Worm (Caenorhabditis elegans) whole organism, early embryonic: ENCODE results near the gene eyg-1.

Experiments used
- B0310.2 ChIP-seq: sonication (generic microtip); optimal IDR thresholded peaks from 2 replicates; lab custom pipeline; 2016; ENCODE audit warnings: mild to moderate bottlenecking, missing genetic modification characterization, missing compliant biosample characterization
- F13C5.2 ChIP-seq: sonication (generic microtip); optimal IDR thresholded peaks from 2 replicates; lab custom pipeline; 2017; ENCODE audit warnings: mild to moderate bottlenecking, missing genetic modification characterization, inconsistent platforms, missing compliant biosample characterization
- aly-1 ChIP-seq: sonication (generic microtip); optimal IDR thresholded peaks from 2 replicates; lab custom pipeline; 2016; ENCODE audit warnings: missing genetic modification characterization, missing compliant biosample characterization
- ama-1 ChIP-seq: fragments of 150-350 bp; optimal IDR thresholded peaks from 2 replicates; lab custom pipeline; 2014
- ceh-13 ChIP-seq: fragments of 200-800 bp; sonication (Bioruptor generic); optimal IDR thresholded peaks from 2 replicates; lab custom pipeline; 2018; ENCODE audit warnings: mild to moderate bottlenecking, missing genetic modification characterization, missing compliant biosample characterization
- ceh-36 ChIP-seq: sonication (generic microtip); optimal IDR thresholded peaks from 2 replicates; lab custom pipeline; 2016; ENCODE audit warnings: missing genetic modification characterization, inconsistent platforms, missing compliant biosample characterization
- ets-7 ChIP-seq: sonication (generic microtip); optimal IDR thresholded peaks from 2 replicates; lab custom pipeline; 2016; ENCODE audit warnings: missing genotype, missing genetic modification characterization, missing compliant biosample characterization
- flt-1 ChIP-seq: fragments of 200-800 bp; sonication (Bioruptor generic); IDR thresholded peaks from 2 replicates; pipeline ENCODE4 v1.3.6; 2022; ENCODE audit warnings: missing genetic modification characterization, missing compliant biosample characterization
- hmbx-1 ChIP-seq: sonication (generic microtip); optimal IDR thresholded peaks from 2 replicates; lab custom pipeline; 2016; ENCODE audit warnings: mild to moderate bottlenecking, missing genetic modification characterization, missing compliant biosample characterization
- hmg-4 ChIP-seq: fragments of 200-800 bp; sonication (Bioruptor generic); optimal IDR thresholded peaks from 2 replicates; lab custom pipeline; 2018; ENCODE audit warnings: mild to moderate bottlenecking, missing genetic modification characterization, missing compliant biosample characterization
- hnd-1 ChIP-seq: sonication (generic microtip); optimal IDR thresholded peaks from 2 replicates; lab custom pipeline; 2016; ENCODE audit warnings: missing genetic modification characterization, missing compliant biosample characterization
- pes-1 ChIP-seq: fragments of 200-800 bp; sonication (Bioruptor generic); IDR thresholded peaks from 2 replicates; pipeline ENCODE4 v1.3.6; 2022; ENCODE audit warnings: missing genetic modification reagents, missing genetic modification characterization, missing compliant biosample characterization
- scrt-1 ChIP-seq: fragments of 200-800 bp; sonication (Bioruptor generic); IDR thresholded peaks from 2 replicates; pipeline ENCODE4 v1.3.6; 2022; ENCODE audit warnings: missing genetic modification characterization, missing compliant biosample characterization
- sea-1 ChIP-seq: fragments of 200-800 bp; sonication (Bioruptor generic); conservative IDR thresholded peaks from 2 replicates; pipeline ENCODE4 v1.3.6; 2022; ENCODE audit warnings: missing genetic modification characterization, missing compliant biosample characterization
- tbx-11 ChIP-seq: fragments of 200-800 bp; sonication (Bioruptor generic); IDR thresholded peaks from 2 replicates; pipeline ENCODE4 v1.3.6; 2022; ENCODE audit warnings: missing genetic modification characterization, missing compliant biosample characterization
- tbx-37 ChIP-seq: fragments of 200-800 bp; sonication (Bioruptor generic); conservative IDR thresholded peaks from 2 replicates; pipeline ENCODE4 v1.3.6; 2022; ENCODE audit warnings: missing genetic modification reagents, missing genetic modification characterization, missing compliant biosample characterization
- tra-4 ChIP-seq: sonication (generic microtip); optimal IDR thresholded peaks from 2 replicates; lab custom pipeline; 2017; ENCODE audit warnings: missing genetic modification characterization, missing compliant biosample characterization

eyg-1 gene

ce11 chrII:9861394-9861793 lies 33.6 kb upstream of the eyg-1 start, which contains the start of gene chil-3:
chil-3 (minus strand) TSS chrII:9861494.
- TF ChIP-seq F13C5.2 (tag; lab: Kevin White, UChicago) (no peak), ama-1 (lab: Kevin White, UChicago) (no peak), hnd-1 (tag; lab: Kevin White, UChicago) (no peak), hmg-4 (no peak), ceh-13 (GFP tag; lab: Kevin White, UChicago) (no peak), scrt-1 (GFP tag; lab: Robert Waterston, UW) (no peak), aly-1 (tag; lab: Kevin White, UChicago) (no peak), flt-1 (GFP tag; lab: Robert Waterston, UW) (no peak), tra-4 (tag; lab: Kevin White, UChicago) (no peak), pes-1 (GFP tag; lab: Robert Waterston, UW) (no peak), hmbx-1 (tag; lab: Kevin White, UChicago) (no peak), ceh-36 (tag; lab: Kevin White, UChicago) (no peak)

- TF ChIP-seq tbx-37 (GFP tag; lab: Robert Waterston, UW) (no peak), aly-1 (tag; lab: Kevin White, UChicago) (no peak), ceh-36 (tag; lab: Kevin White, UChicago) (no peak), flt-1 (GFP tag; lab: Robert Waterston, UW) (no peak), F13C5.2 (tag; lab: Kevin White, UChicago) (no peak), tra-4 (tag; lab: Kevin White, UChicago) (no peak), sea-1 (GFP tag; lab: Robert Waterston, UW) (no peak), tbx-11 (GFP tag; lab: Robert Waterston, UW) (no peak), hnd-1 (tag; lab: Kevin White, UChicago) (no peak), hmg-4 (no peak), B0310.2 (no peak)
Observed at ce11 chrII:9859575-9859974, 31.8 kb upstream of the eyg-1 start, which contains the start of gene chil-5. chil-5 (minus strand) TSS chrII:9859675.

ce11 chrII:9857791-9858190 lies 30.0 kb upstream of the eyg-1 start, which contains the start of gene chil-6:
chil-6 (minus strand) TSS chrII:9857891.
- TF ChIP-seq sea-1 (GFP tag; lab: Robert Waterston, UW) (no peak), tbx-37 (GFP tag; lab: Robert Waterston, UW) (no peak), ets-7 (tag; lab: Kevin White, UChicago) (no peak), aly-1 (tag; lab: Kevin White, UChicago) (no peak), hmbx-1 (tag; lab: Kevin White, UChicago) (no peak), scrt-1 (GFP tag; lab: Robert Waterston, UW) (no peak), ama-1 (lab: Kevin White, UChicago) (no peak), ceh-36 (tag; lab: Kevin White, UChicago) (no peak), ceh-13 (GFP tag; lab: Kevin White, UChicago) (no peak), tra-4 (tag; lab: Kevin White, UChicago) (no peak), hnd-1 (tag; lab: Kevin White, UChicago) (no peak), tbx-11 (GFP tag; lab: Robert Waterston, UW) (no peak), pes-1 (GFP tag; lab: Robert Waterston, UW) (no peak), hmg-4 (no peak), flt-1 (GFP tag; lab: Robert Waterston, UW) (no peak), F13C5.2 (tag; lab: Kevin White, UChicago) (no peak), B0310.2 (no peak)

DNA sequence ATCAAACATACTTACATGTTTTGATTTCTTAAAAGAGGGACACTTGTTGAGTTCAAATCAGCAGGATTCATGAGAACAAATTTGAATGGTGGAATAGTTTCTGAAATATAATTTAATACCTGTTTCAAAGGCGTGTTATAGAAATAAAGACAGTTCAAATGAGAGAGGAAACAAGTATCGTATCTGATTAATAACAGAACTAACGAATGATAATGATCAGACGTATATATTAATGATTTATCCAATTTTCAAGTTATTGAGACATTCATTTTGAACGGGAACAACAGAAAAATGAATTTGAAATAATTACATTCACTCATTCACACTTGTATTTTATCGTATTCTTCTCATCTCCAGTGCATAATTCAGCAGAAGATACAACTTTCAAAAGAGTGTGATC lies 27.9 kb upstream of the eyg-1 start, which contains the start of gene chil-4:
Gene chil-4, minus strand, starts transcription at position 101 of the 400 bp plus-strand sequence.
- no peak for TF ChIP-seq ceh-36 (tag; lab: Kevin White, UChicago)
- no peak for TF ChIP-seq pes-1 (GFP tag; lab: Robert Waterston, UW)
- TF ChIP-seq flt-1 (GFP tag; lab: Robert Waterston, UW): no peak
- TF ChIP-seq tra-4 (tag; lab: Kevin White, UChicago): no peak
- TF ChIP-seq hmbx-1 (tag; lab: Kevin White, UChicago): no peak
- TF ChIP-seq ets-7 (tag; lab: Kevin White, UChicago): no peak

DNA sequence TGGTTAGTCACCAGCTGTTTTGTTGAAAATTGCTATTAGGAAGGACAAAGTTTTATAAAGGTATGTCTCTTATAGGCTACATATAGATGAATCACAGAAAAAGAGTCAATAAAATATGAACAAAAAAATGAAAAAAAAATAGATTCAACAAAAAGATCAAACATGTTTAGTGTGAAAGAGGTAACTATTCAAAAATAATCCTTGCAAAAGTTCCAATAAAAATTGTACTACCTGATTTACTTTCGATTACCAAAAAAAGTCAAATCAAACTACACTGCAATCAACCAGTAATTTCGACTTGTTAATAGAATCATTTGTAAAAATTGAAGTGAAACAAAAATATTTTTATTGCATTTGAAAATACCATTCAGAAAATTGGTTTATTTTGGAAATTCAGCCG lies 23.2 kb upstream of the eyg-1 start, which contains the start of gene ZK938.10:
Gene ZK938.10, minus strand, starts transcription at position 101 of the 400 bp plus-strand sequence.
- TF ChIP-seq pes-1 (GFP tag; lab: Robert Waterston, UW) (no peak), tbx-11 (GFP tag; lab: Robert Waterston, UW) (no peak), hmbx-1 (tag; lab: Kevin White, UChicago) (no peak), hnd-1 (tag; lab: Kevin White, UChicago) (no peak), tbx-37 (GFP tag; lab: Robert Waterston, UW) (no peak), aly-1 (tag; lab: Kevin White, UChicago) (no peak), sea-1 (GFP tag; lab: Robert Waterston, UW) (no peak), scrt-1 (GFP tag; lab: Robert Waterston, UW) (no peak), ama-1 (lab: Kevin White, UChicago) (no peak), F13C5.2 (tag; lab: Kevin White, UChicago) (no peak), ets-7 (tag; lab: Kevin White, UChicago) (no peak)

ce11 chrII:9849497-9849896 lies 21.7 kb upstream of the eyg-1 start, which contains the start of gene old-2:
old-2 (minus strand) TSS chrII:9849597.
- TF ChIP-seq hnd-1 (tag; lab: Kevin White, UChicago) (no peak), hmbx-1 (tag; lab: Kevin White, UChicago) (no peak), tra-4 (tag; lab: Kevin White, UChicago) (no peak), hmg-4 (no peak), flt-1 (GFP tag; lab: Robert Waterston, UW) (no peak), aly-1 (tag; lab: Kevin White, UChicago) (no peak), sea-1 (GFP tag; lab: Robert Waterston, UW) (no peak), ama-1 (lab: Kevin White, UChicago) (no peak), tbx-37 (GFP tag; lab: Robert Waterston, UW) (no peak), ets-7 (tag; lab: Kevin White, UChicago) (no peak), F13C5.2 (tag; lab: Kevin White, UChicago) (no peak), ceh-36 (tag; lab: Kevin White, UChicago) (no peak), scrt-1 (GFP tag; lab: Robert Waterston, UW) (no peak), ceh-13 (GFP tag; lab: Kevin White, UChicago) (no peak), tbx-11 (GFP tag; lab: Robert Waterston, UW) (no peak), B0310.2 (no peak), pes-1 (GFP tag; lab: Robert Waterston, UW) (no peak)
